Worm (Caenorhabditis elegans) whole organism, L2 larva: ENCODE data around the gene C56C10.9.
A peak's percentile ranks its signal among the peaks of the same experiment; 100 is the strongest.
"Not testable (repeated sequence)": the region's sequence is repeated elsewhere in the genome, so short reads cannot be mapped to it uniquely, and the experiment has no call there.

Experiments
- C34F6.9 ChIP-seq: fragments of 150-350 bp; optimal IDR thresholded peaks from 2 replicates; lab custom pipeline; 2014; ENCODE audit warnings: missing biosample characterization, missing genetic modification characterization
- F13H6.1 ChIP-seq: sonication (generic microtip); optimal IDR thresholded peaks from 2 replicates; lab custom pipeline; 2016; ENCODE audit warnings: missing genetic modification characterization, missing compliant biosample characterization
- Y55F3AM.14 ChIP-seq: fragments of 200-800 bp; sonication (Bioruptor generic); optimal IDR thresholded peaks from 2 replicates; lab custom pipeline; 2018; ENCODE audit warnings: mild to moderate bottlenecking, missing genetic modification characterization, missing compliant biosample characterization
- ZK546.5 ChIP-seq: sonication (generic microtip); optimal IDR thresholded peaks from 2 replicates; lab custom pipeline; 2017; ENCODE audit warnings: missing biosample characterization, missing genetic modification characterization
- aly-2 ChIP-seq: fragments of 150-350 bp; optimal IDR thresholded peaks from 2 replicates; lab custom pipeline; 2014; ENCODE audit warnings: missing biosample characterization, missing genetic modification characterization
- blmp-1 ChIP-seq: sonication (generic microtip); optimal IDR thresholded peaks from 2 replicates; lab custom pipeline; 2017; ENCODE audit warnings: missing genetic modification characterization, mild to moderate bottlenecking, missing compliant biosample characterization, antibody characterized with exemption, moderate library complexity; ENCODE audit not compliant: insufficient read depth
- ceh-16 ChIP-seq: fragments of 150-350 bp; optimal IDR thresholded peaks from 2 replicates; lab custom pipeline; 2014; ENCODE audit warnings: missing biosample characterization, missing genetic modification characterization
- crh-2 ChIP-seq: sonication (generic microtip); optimal IDR thresholded peaks from 2 replicates; lab custom pipeline; 2017; ENCODE audit warnings: missing biosample characterization, missing genetic modification characterization
- egl-27 ChIP-seq: sonication (generic microtip); optimal IDR thresholded peaks from 3 replicates; lab custom pipeline; 2017; ENCODE audit warnings: missing biosample characterization, missing genetic modification reagents, missing genetic modification characterization
- fos-1 ChIP-seq: fragments of 150-350 bp; optimal IDR thresholded peaks from 2 replicates; lab custom pipeline; 2014; ENCODE audit warnings: missing biosample characterization, missing genetic modification characterization
- gmeb-1 ChIP-seq: fragments of 150-350 bp; optimal IDR thresholded peaks from 2 replicates; lab custom pipeline; 2014; ENCODE audit warnings: missing biosample characterization, missing genetic modification characterization
- lin-13 ChIP-seq: fragments of 150-350 bp; optimal IDR thresholded peaks from 2 replicates; lab custom pipeline; 2014; ENCODE audit warnings: missing biosample characterization, missing genetic modification reagents, missing genetic modification characterization
- lin-39 ChIP-seq: fragments of 150-350 bp; optimal IDR thresholded peaks from 2 replicates; lab custom pipeline; 2014; ENCODE audit warnings: missing biosample characterization, missing genetic modification reagents, missing genetic modification characterization
- lsy-2 ChIP-seq, 2 experiments: fragments of 150-350 bp in 1 of 2; sonication (generic microtip) in 1 of 2; optimal IDR thresholded peaks; 2 replicates each; lab custom pipeline; 2014 to 2017; ENCODE audit warnings: missing biosample characterization in 2 of 2, missing genetic modification characterization in 2 of 2
- mab-5 ChIP-seq: fragments of 150-350 bp; optimal IDR thresholded peaks from 2 replicates; lab custom pipeline; 2014; ENCODE audit warnings: missing biosample characterization, missing genetic modification characterization
- nhr-10 ChIP-seq: sonication (generic microtip); optimal IDR thresholded peaks from 2 replicates; lab custom pipeline; 2017; ENCODE audit warnings: missing biosample characterization, missing genetic modification characterization
- nhr-11 ChIP-seq: fragments of 150-350 bp; optimal IDR thresholded peaks from 2 replicates; lab custom pipeline; 2014; ENCODE audit warnings: missing biosample characterization, missing genetic modification characterization
- nhr-12 ChIP-seq: fragments of 150-350 bp; optimal IDR thresholded peaks from 2 replicates; lab custom pipeline; 2014; ENCODE audit warnings: missing biosample characterization, missing genetic modification characterization
- nhr-25 ChIP-seq: fragments of 150-350 bp; sonication (generic microtip); optimal IDR thresholded peaks from 3 replicates; lab custom pipeline; 2014; ENCODE audit warnings: missing biosample characterization, missing genetic modification characterization
- nhr-6 ChIP-seq: fragments of 150-350 bp; optimal IDR thresholded peaks from 2 replicates; lab custom pipeline; 2014; ENCODE audit warnings: missing biosample characterization, missing genetic modification characterization
- nhr-77 ChIP-seq: fragments of 150-350 bp; optimal IDR thresholded peaks from 2 replicates; lab custom pipeline; 2014; ENCODE audit warnings: missing biosample characterization, missing genetic modification characterization
- peb-1 ChIP-seq: fragments of 150-350 bp; optimal IDR thresholded peaks from 2 replicates; lab custom pipeline; 2014; ENCODE audit warnings: missing biosample characterization, missing genetic modification characterization
- sem-4 ChIP-seq: fragments of 150-350 bp; optimal IDR thresholded peaks from 2 replicates; lab custom pipeline; 2014; ENCODE audit warnings: missing biosample characterization, missing genetic modification reagents, missing genetic modification characterization
- sma-9 ChIP-seq, 2 experiments: fragments of 150-350 bp in 1 of 2; sonication (generic microtip) in 1 of 2; optimal IDR thresholded peaks; 2 replicates each; lab custom pipeline; 2014 to 2016; ENCODE audit warnings: missing genetic modification characterization in 2 of 2, mild to moderate bottlenecking in 1 of 2, missing biosample characterization in 1 of 2, missing compliant biosample characterization in 1 of 2, missing genetic modification reagents in 1 of 2, moderate library complexity in 1 of 2

Gene C56C10.9

DNA sequence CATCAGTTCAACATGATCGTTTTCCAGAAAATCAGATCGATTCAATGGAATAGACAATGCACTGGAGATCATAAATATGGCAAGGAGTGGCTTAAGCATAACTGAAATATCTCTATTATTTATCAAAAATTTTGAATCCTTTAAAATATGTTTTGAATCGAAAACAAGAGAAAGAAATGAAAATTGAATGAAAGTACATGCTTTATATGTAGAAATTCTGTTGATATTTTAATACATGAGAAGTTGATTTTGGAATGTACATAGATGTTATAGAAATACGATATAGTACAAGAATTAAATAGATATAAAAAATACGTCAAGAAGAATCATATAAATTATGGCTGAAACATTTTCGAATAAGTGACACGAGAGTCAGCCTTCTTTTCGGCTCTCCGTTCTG is at the start of gene C56C10.9:
TSS of gene C56C10.9 (minus strand) at position 101 of the 400 bp plus-strand sequence.
- TF ChIP-seq nhr-77 (tag; lab: Kevin White, UChicago) = no peak
- TF ChIP-seq aly-2 (tag; lab: Kevin White, UChicago) = no peak
- TF ChIP-seq fos-1 (tag; lab: Kevin White, UChicago) = no peak
- no peak for TF ChIP-seq lsy-2 (tag; optimal IDR thresholded peaks at IDR 0.05; lab: Kevin White, UChicago)
- TF ChIP-seq, all 48 proteins: peak for 0

- TF ChIP-seq nhr-6 (tag; lab: Kevin White, UChicago) = no peak
- no peak for TF ChIP-seq mab-5 (tag; lab: Kevin White, UChicago)
- TF ChIP-seq, all 48 proteins: peak for 0
Observed at ce11 chrII:6637854-6638253, 45.7 kb upstream of the C56C10.9 start.

DNA sequence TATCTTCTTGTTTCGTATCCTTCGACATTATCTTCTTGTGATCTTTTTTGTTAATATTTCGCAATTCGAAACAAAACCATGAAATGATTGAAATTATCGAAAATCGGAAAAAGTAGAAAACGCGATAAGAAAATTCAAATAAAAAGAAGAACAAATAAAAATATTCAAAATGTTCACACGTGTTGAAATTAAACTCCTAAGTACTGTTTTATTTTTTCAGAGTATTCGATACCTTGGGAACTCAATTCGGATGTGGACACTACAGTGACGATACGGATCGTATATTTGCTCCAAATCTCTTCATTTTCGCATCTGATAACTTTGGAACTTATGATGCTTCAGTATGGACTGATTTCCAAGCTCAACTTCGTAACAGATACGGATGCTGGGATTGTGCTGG is 44.0 kb upstream of the C56C10.9 start, which contains the start of gene T19D12.5:
TSS of gene T19D12.5 (minus strand) at position 101 of the 400 bp plus-strand sequence.
- TF ChIP-seq blmp-1 (no peak), egl-27 (no peak), peb-1 (tag; lab: Kevin White, UChicago) (no peak), nhr-25 (tag; lab: Kevin White, UChicago) (no peak), sem-4 (tag; lab: Kevin White, UChicago) (no peak), ceh-16 (no peak), nhr-6 (tag; lab: Kevin White, UChicago) (no peak), nhr-10 (tag; lab: Kevin White, UChicago) (no peak), nhr-77 (tag; lab: Kevin White, UChicago) (no peak)

- no peak for TF ChIP-seq nhr-12 (tag; lab: Kevin White, UChicago)
Observed at ce11 chrII:6631995-6632394, 39.8 kb upstream of the C56C10.9 start.

DNA sequence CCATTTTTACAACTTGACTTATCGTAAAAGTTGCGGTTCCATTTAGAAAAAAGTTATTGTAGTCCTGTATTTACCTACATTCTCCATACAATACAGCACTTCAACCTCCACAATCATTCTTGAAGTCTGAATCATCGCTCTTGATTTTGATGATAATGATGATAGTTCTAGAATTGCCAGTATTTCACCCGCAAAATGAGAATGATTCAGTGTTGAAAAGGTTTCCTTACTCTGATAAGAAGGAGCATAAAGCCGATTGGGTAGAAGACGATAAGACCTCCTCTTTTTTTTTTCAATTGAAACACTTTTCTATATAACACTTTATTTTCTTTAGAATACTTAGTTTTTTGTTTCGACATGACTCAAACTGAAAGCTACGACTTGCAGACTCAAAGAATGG is 38.7 kb upstream of the C56C10.9 start, which contains the start of gene T19D12.4:
TSS of gene T19D12.4 (plus strand) at position 295 of the 400 bp plus-strand sequence.
- TF ChIP-seq nhr-11 (no peak), fos-1 (tag; lab: Kevin White, UChicago) (peak; percentile 91)

DNA sequence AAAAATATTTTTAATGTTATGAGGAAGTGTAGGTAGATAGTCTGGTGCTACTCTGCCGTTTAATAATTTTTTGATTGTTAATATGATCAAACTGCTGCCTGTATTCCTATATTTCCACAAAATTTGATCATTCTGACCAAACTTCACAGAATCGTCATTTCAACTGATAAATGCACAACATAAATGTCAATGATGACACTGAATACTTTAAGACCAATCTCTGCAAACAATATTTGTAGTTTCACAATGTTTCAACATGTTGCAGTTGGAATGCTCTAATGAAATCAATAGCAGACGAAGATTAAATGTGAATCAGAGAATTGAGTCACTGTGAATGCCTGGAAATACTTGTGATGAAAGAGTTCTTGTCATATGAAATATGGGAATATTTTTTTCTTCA is 37.6 kb upstream of the C56C10.9 start:
- TF ChIP-seq F13H6.1 (tag; lab: Kevin White, UChicago) (no peak), fos-1 (tag; lab: Kevin White, UChicago) (peak; percentile 71)

ce11 chrII:6628397-6628796 is 36.2 kb upstream of the C56C10.9 start:
- TF ChIP-seq gmeb-1 (tag; lab: Kevin White, UChicago) (no peak), sma-9 (GFP tag; optimal IDR thresholded peaks at IDR 0.05; lab: Kevin White, UChicago) (peak; percentile 20), sma-9 (tag; optimal IDR thresholded peaks at IDR 0.05; lab: Kevin White, UChicago) (no peak), fos-1 (tag; lab: Kevin White, UChicago) (peak; percentile 84)
- TF ChIP-seq, all 48 proteins: peak for 2

- TF ChIP-seq lin-39 (tag; lab: Kevin White, UChicago); ZK546.5 (tag; lab: Kevin White, UChicago); ceh-16: not testable (repeated sequence)
Observed at ce11 chrII:6627182-6627581, 35.0 kb upstream of the C56C10.9 start, which contains the start of the genes F54H5.5 and F54H5.2. TSS of gene F54H5.5 (minus strand) at chrII:6627282. TSS of gene F54H5.2 (plus strand) at chrII:6627484.

ce11 chrII:6625302-6625701 is 33.2 kb upstream of the C56C10.9 start, which contains the start of gene F54H5.14:
TSS of gene F54H5.14 (minus strand) at chrII:6625402.
- TF ChIP-seq fos-1 (tag; lab: Kevin White, UChicago) (peak; percentile 0), Y55F3AM.14 (GFP tag; lab: Kevin White, UChicago) (no peak), nhr-25 (tag; lab: Kevin White, UChicago) (no peak), C34F6.9 (tag; lab: Kevin White, UChicago) (no peak), lin-39 (tag; lab: Kevin White, UChicago) (no peak), lin-13 (GFP tag; lab: Kevin White, UChicago) (no peak), crh-2 (no peak)
